Fruit fly (Drosophila melanogaster) whole organism, pupa: ENCODE results near the gene CG6000.

Source experiments
- CG10348 ChIP-seq: fragments of 200-800 bp; sonication (Bioruptor generic); IDR thresholded peaks from 2 replicates; pipeline ENCODE4 v1.3.6; 2022; ENCODE audit warnings: missing biosample characterization, missing genetic modification characterization
- CG12605 ChIP-seq: fragments of 200-800 bp; sonication (Bioruptor generic); IDR thresholded peaks from 2 replicates; pipeline ENCODE4 v1.3.6; 2022; ENCODE audit warnings: missing biosample characterization, missing genetic modification characterization
- CG13204 ChIP-seq: fragments of 200-800 bp; sonication (Bioruptor generic); optimal IDR thresholded peaks from 2 replicates; lab custom pipeline; 2018; ENCODE audit warnings: missing biosample characterization, mild to moderate bottlenecking, missing genetic modification characterization, moderate library complexity
- CG14655 ChIP-seq: fragments of 200-800 bp; sonication (Bioruptor generic); optimal IDR thresholded peaks from 3 replicates; lab custom pipeline; 2017; ENCODE audit warnings: mild to moderate bottlenecking, missing biosample characterization, missing genetic modification reagents, missing genetic modification characterization
- CG15710 ChIP-seq: fragments of 200-800 bp; sonication (Bioruptor generic); optimal IDR thresholded peaks from 2 replicates; lab custom pipeline; 2018; ENCODE audit warnings: missing biosample characterization, mild to moderate bottlenecking, missing genetic modification characterization, moderate library complexity
- CG17806 ChIP-seq: fragments of 200-800 bp; sonication (Bioruptor generic); optimal IDR thresholded peaks from 2 replicates; lab custom pipeline; 2018; ENCODE audit warnings: missing biosample characterization, mild to moderate bottlenecking, missing genetic modification characterization, moderate library complexity
- CG32121 ChIP-seq: fragments of 200-800 bp; sonication (Bioruptor generic); IDR thresholded peaks from 2 replicates; pipeline ENCODE4 v1.3.6; 2022; ENCODE audit warnings: missing biosample characterization, missing genetic modification characterization
- CG34367 ChIP-seq: fragments of 200-800 bp; sonication (Bioruptor generic); optimal IDR thresholded peaks from 2 replicates; lab custom pipeline; 2018; ENCODE audit warnings: missing biosample characterization, mild to moderate bottlenecking, missing genetic modification characterization
- CG4496 ChIP-seq: fragments of 200-800 bp; sonication (Bioruptor generic); IDR thresholded peaks from 3 replicates; pipeline ENCODE4 v1.3.6; 2022; ENCODE audit warnings: missing biosample characterization, missing genetic modification characterization
- CG8159 ChIP-seq: fragments of 200-800 bp; sonication (Bioruptor generic); optimal IDR thresholded peaks from 3 replicates; lab custom pipeline; 2018; ENCODE audit warnings: missing biosample characterization, mild to moderate bottlenecking, missing genetic modification characterization, moderate library complexity
- CG8301 ChIP-seq: fragments of 200-800 bp; sonication (Bioruptor generic); optimal IDR thresholded peaks from 2 replicates; lab custom pipeline; 2018; ENCODE audit warnings: missing biosample characterization, mild to moderate bottlenecking, missing genetic modification characterization
- CG9948 ChIP-seq: fragments of 200-800 bp; sonication (Bioruptor generic); optimal IDR thresholded peaks from 2 replicates; lab custom pipeline; 2018; ENCODE audit warnings: missing biosample characterization, mild to moderate bottlenecking, missing genetic modification characterization, moderate library complexity
- D1 ChIP-seq: fragments of 200-800 bp; sonication (Bioruptor generic); optimal IDR thresholded peaks from 2 replicates; lab custom pipeline; 2018; ENCODE audit warnings: missing biosample characterization, mild to moderate bottlenecking, missing genetic modification characterization, moderate library complexity
- EcR ChIP-seq: fragments of 200-800 bp; sonication (Bioruptor generic); optimal IDR thresholded peaks from 3 replicates; lab custom pipeline; 2019; ENCODE audit warnings: missing biosample characterization, missing genetic modification characterization, mild to moderate bottlenecking, moderate library complexity, missing genetic modification reagents
- Ets98B ChIP-seq: fragments of 200-800 bp; sonication (Bioruptor generic); IDR thresholded peaks from 2 replicates; pipeline ENCODE4 v1.3.6; 2022; ENCODE audit warnings: missing biosample characterization, missing genetic modification characterization
- Pif1A ChIP-seq: fragments of 200-800 bp; sonication (Bioruptor generic); optimal IDR thresholded peaks from 3 replicates; lab custom pipeline; 2016; ENCODE audit warnings: missing biosample characterization, missing genetic modification characterization
- Pif1B ChIP-seq: fragments of 200-800 bp; sonication (Bioruptor generic); optimal IDR thresholded peaks from 3 replicates; lab custom pipeline; 2016; ENCODE audit warnings: missing biosample characterization, missing genetic modification characterization
- Snoo ChIP-seq: fragments of 200-800 bp; sonication (Bioruptor generic); optimal IDR thresholded peaks from 3 replicates; lab custom pipeline; 2017; ENCODE audit warnings: missing biosample characterization, mild to moderate bottlenecking, missing genetic modification characterization, inconsistent platforms
- fd96Ca ChIP-seq: fragments of 200-800 bp; sonication (Bioruptor generic); IDR thresholded peaks from 3 replicates; pipeline ENCODE4 v1.3.6; 2022; ENCODE audit warnings: missing biosample characterization, missing genetic modification characterization
- gl ChIP-seq: fragments of 200-800 bp; sonication (Bioruptor generic); optimal IDR thresholded peaks from 2 replicates; lab custom pipeline; 2018; ENCODE audit warnings: missing biosample characterization, mild to moderate bottlenecking, missing genetic modification characterization
- rn ChIP-seq: fragments of 200-800 bp; sonication (Bioruptor generic); IDR thresholded peaks from 2 replicates; pipeline ENCODE4 v1.3.6; 2022; ENCODE audit warnings: missing biosample characterization, missing genetic modification characterization

Gene CG6000

DNA sequence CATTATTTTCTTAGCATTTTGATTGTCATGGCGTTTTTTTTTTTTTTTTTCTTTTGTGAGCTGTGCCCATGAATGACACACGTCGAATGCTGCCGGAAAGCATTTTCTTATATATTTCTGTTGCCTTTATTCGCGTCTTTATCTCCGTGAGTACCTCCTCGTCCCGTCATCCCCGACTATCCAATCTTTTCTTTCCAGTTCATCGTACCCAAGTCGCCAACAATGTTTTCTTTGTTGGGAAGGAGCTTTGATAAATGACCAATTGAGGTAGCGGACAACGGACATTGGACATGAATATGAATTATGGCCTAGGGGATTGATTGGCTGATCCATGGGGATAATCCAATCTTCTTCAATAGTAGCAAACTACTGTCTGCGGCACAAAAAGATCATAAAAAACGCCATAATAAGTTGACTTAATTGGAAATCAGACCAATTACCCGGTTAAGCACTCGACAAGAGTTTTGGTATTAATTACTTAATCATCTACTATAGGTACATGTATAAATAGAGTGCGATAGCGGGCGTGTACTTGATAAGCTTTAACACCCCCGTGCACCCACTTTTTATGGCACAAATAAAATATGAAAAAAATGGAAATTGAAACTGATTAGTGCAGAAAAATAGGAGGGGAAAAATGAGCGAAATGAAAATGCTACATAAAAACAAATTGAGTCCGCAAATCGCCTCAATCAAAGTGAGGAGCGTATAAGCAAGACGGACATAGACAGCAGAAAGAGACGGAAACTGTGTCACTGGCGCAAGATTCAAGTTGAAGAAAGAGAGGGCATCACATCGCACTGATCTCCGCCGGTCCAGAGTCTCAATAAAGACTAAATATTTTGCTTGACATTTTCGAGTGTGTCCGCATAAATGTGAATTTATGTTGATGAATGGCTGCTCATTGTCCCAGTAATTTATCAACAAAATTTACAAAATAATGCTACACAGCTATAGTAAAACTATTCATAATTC lies 38.0 kb upstream of the CG6000 start:
- 0 out of 2 replicates have a peak, but pooled peaks have one; percentile 45 for TF ChIP-seq CG12605 (GFP tag; lab: Robert Waterston, UW)
- no peak for TF ChIP-seq Pif1A
- TF ChIP-seq Pif1B (GFP tag; lab: Kevin White, UChicago), result no peak
- TF ChIP-seq CG4496, result peak; percentile 34; the same call in 1 of the 3 replicates
- no peak for TF ChIP-seq CG15710 (tag; lab: Kevin White, UChicago)
- 0 out of 3 replicates have a peak, but pooled peaks have one; percentile 45 for TF ChIP-seq fd96Ca (GFP tag; lab: Robert Waterston, UW)
- 0 out of 2 replicates have a peak, but pooled peaks have one; percentile 22 for TF ChIP-seq Ets98B (GFP tag; lab: Robert Waterston, UW)
- peak; percentile 92 for TF ChIP-seq EcR (GFP tag; lab: Kevin White, UChicago)
- TF ChIP-seq CG8159 (tag; lab: Kevin White, UChicago), result no peak
- no peak for TF ChIP-seq rn (GFP tag; lab: Robert Waterston, UW)
- TF ChIP-seq CG32121 (GFP tag; lab: Robert Waterston, UW), result 0 out of 2 replicates have a peak, but pooled peaks have one; percentile 19
- TF ChIP-seq gl (tag; lab: Kevin White, UChicago), result no peak

DNA sequence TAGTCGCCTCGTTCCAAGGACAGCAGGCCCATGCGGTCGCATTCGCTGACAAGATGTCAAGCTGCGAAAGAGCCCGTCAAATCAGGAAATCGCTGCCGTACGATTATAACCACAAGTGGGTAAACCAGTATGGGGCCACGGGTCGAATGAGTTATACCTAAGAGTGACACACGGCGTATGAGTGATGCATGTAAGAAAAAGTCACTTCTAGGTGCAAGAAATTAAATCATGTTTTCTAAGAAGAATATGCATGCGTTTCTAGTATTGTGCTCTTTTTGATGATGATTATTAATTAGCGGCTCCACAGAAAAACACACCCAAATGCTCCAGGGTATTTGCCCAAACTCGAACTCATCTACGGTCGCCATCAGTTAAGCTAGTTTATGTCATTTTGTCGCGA lies 36.5 kb upstream of the CG6000 start:
- TF ChIP-seq CG15710 (tag; lab: Kevin White, UChicago) (no peak), Snoo (no peak), Pif1B (GFP tag; lab: Kevin White, UChicago) (no peak), fd96Ca (GFP tag; lab: Robert Waterston, UW) (no peak), CG9948 (tag; lab: Kevin White, UChicago) (no peak), Ets98B (GFP tag; lab: Robert Waterston, UW) (no peak), gl (tag; lab: Kevin White, UChicago) (no peak), CG32121 (GFP tag; lab: Robert Waterston, UW) (no peak), CG14655 (GFP tag; lab: Kevin White, UChicago) (peak; percentile 29), CG17806 (peak; percentile 14), CG4496 (no peak), CG12605 (GFP tag; lab: Robert Waterston, UW) (no peak), CG34367 (no peak), rn (GFP tag; lab: Robert Waterston, UW) (no peak), CG8159 (tag; lab: Kevin White, UChicago) (no peak), D1 (tag; lab: Kevin White, UChicago) (no peak), CG8301 (tag; lab: Kevin White, UChicago) (no peak), CG10348 (GFP tag; lab: Robert Waterston, UW) (no peak), Pif1A (peak; percentile 9), CG13204 (GFP tag; lab: Kevin White, UChicago) (no peak), EcR (GFP tag; lab: Kevin White, UChicago) (no peak)

DNA sequence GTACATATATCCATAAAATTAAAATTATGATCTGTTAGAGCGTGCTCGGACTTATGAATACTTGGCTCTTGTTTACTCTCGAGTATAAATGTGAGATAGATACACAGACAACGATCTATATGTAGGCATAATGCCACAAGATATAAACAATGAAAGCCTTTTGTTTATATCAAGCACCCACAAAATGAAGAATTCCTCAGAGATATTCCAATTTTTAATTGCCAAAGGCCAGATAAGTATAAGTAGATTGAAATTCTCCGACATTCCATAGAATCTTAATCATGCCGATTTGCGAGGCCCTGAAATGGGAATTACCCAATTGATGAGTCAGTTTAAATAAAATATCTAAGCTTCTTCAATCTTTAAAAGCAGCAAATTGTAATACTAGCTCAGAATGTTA lies 32.3 kb upstream of the CG6000 start:
- TF ChIP-seq CG4496, result no peak
- no peak for TF ChIP-seq CG13204 (GFP tag; lab: Kevin White, UChicago)
- TF ChIP-seq Pif1B (GFP tag; lab: Kevin White, UChicago), result no peak
- TF ChIP-seq CG17806, result no peak
- no peak for TF ChIP-seq Ets98B (GFP tag; lab: Robert Waterston, UW)
- TF ChIP-seq EcR (GFP tag; lab: Kevin White, UChicago), result no peak
- no peak for TF ChIP-seq CG14655 (GFP tag; lab: Kevin White, UChicago)
- TF ChIP-seq Pif1A, result no peak
- no peak for TF ChIP-seq CG34367
- TF ChIP-seq gl (tag; lab: Kevin White, UChicago), result no peak

DNA sequence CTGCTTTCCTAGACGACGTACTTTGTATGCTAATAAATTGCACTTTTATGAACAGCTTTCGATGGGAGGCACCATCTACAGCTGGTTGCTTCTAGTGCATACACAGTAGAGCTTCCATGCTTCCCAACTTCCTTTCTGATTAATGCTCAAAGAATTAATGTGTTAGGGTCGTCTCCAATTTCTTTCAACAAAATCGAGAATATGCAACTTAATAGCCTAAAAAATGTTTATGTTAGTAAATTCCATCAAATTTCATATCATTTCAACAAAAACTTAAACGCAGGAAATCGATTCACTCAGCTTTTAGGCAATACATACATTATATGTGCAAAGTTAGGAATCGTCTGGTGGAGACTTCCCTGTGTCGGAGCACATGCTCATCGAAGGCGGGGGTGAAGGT lies 30.1 kb upstream of the CG6000 start:
- TF ChIP-seq CG15710 (tag; lab: Kevin White, UChicago) (peak; percentile 61), CG13204 (GFP tag; lab: Kevin White, UChicago) (no peak), CG8301 (tag; lab: Kevin White, UChicago) (peak; percentile 79), CG14655 (GFP tag; lab: Kevin White, UChicago) (peak; percentile 86), CG9948 (tag; lab: Kevin White, UChicago) (peak; percentile 69), Snoo (no peak), CG32121 (GFP tag; lab: Robert Waterston, UW) (0 out of 2 replicates have a peak, but pooled peaks have one; percentile 27), fd96Ca (GFP tag; lab: Robert Waterston, UW) (0 out of 3 replicates have a peak, but pooled peaks have one; percentile 28), CG10348 (GFP tag; lab: Robert Waterston, UW) (peak; percentile 9; the same call in 1 of the 2 replicates), Pif1A (peak; percentile 66), CG4496 (no peak), CG17806 (peak; percentile 51), gl (tag; lab: Kevin White, UChicago) (no peak), CG8159 (tag; lab: Kevin White, UChicago) (peak; percentile 67), rn (GFP tag; lab: Robert Waterston, UW) (no peak), CG12605 (GFP tag; lab: Robert Waterston, UW) (peak; percentile 27; the same call in 1 of the 2 replicates), Pif1B (GFP tag; lab: Kevin White, UChicago) (no peak), CG34367 (peak; percentile 43)
- TF ChIP-seq, all 21 proteins: peak for 12

DNA sequence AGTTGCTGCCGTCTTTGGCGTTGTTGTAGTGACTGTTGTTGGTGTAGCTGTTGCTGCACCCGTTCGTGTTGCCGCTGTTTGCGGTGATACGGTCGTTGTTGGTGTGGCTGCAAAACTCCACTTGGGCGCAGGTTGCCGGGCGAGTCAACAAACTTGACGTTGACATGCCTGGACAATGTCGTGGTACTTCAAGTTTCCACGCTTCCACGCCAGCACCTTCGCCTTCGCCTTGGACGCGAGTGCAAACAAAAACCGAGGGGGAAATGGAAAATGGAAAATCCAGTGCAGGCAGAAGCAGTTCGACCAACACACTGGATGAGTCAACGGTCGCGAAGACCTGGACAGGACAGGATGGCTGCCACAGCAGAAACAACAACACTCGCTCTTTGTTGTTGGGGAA lies 29.5 kb upstream of the CG6000 start:
- TF ChIP-seq CG4496 (no peak), CG13204 (GFP tag; lab: Kevin White, UChicago) (peak; percentile 32), CG32121 (GFP tag; lab: Robert Waterston, UW) (no peak), EcR (GFP tag; lab: Kevin White, UChicago) (peak; percentile 62), CG8159 (tag; lab: Kevin White, UChicago) (no peak), rn (GFP tag; lab: Robert Waterston, UW) (no peak), CG10348 (GFP tag; lab: Robert Waterston, UW) (no peak)
